Worm (Caenorhabditis elegans) whole organism, young adult: ENCODE results near the gene lpr-6.

Experiments
- B0261.1 ChIP-seq: sonication (generic microtip); optimal IDR thresholded peaks from 2 replicates; lab custom pipeline; 2016; ENCODE audit warnings: mild to moderate bottlenecking, missing genetic modification characterization, moderate library complexity, missing compliant biosample characterization
- K12H6.12 ChIP-seq: fragments of 200-800 bp; sonication (Bioruptor generic); optimal IDR thresholded peaks from 2 replicates; lab custom pipeline; 2018; ENCODE audit warnings: mild to moderate bottlenecking, missing genetic modification characterization, missing compliant biosample characterization
- Y53G8AR.9 ChIP-seq: fragments of 200-800 bp; sonication (Bioruptor generic); conservative IDR thresholded peaks from 2 replicates; pipeline ENCODE4 v1.3.6; 2022; ENCODE audit warnings: missing genetic modification reagents, missing genetic modification characterization, missing compliant biosample characterization
- Y67H2A.10 ChIP-seq: fragments of 200-800 bp; sonication (Bioruptor generic); conservative IDR thresholded peaks from 2 replicates; pipeline ENCODE4 v1.3.6; 2022; ENCODE audit warnings: missing genetic modification reagents, missing genetic modification characterization, missing compliant biosample characterization
- Y95B8A.8 ChIP-seq: fragments of 200-800 bp; sonication (Bioruptor generic); IDR thresholded peaks from 2 replicates; pipeline ENCODE4 v1.3.6; 2022; ENCODE audit warnings: missing genetic modification reagents, missing genetic modification characterization, missing compliant biosample characterization
- aptf-3 ChIP-seq: fragments of 200-800 bp; sonication (Bioruptor generic); IDR thresholded peaks from 2 replicates; pipeline ENCODE4 v1.3.6; 2022; ENCODE audit warnings: missing genetic modification characterization, missing compliant biosample characterization
- attf-5 ChIP-seq: fragments of 200-800 bp; sonication (Bioruptor generic); optimal IDR thresholded peaks from 2 replicates; lab custom pipeline; 2018; ENCODE audit warnings: mild to moderate bottlenecking, missing genetic modification characterization, missing compliant biosample characterization
- cebp-1 ChIP-seq, 2 experiments: fragments of 200-800 bp in 1 of 2; sonication (Bioruptor generic) in 1 of 2; sonication (generic microtip) in 1 of 2; IDR thresholded peaks in 1 of 2; optimal IDR thresholded peaks in 1 of 2; 2 replicates each; pipeline versions ENCODE4 v1.3.6 to Lab custom; 2017 to 2022; ENCODE audit warnings: missing compliant biosample characterization in 2 of 2, missing genetic modification characterization in 2 of 2, mild to moderate bottlenecking in 1 of 2, missing genetic modification reagents in 1 of 2, moderate library complexity in 1 of 2
- ceh-91 ChIP-seq: fragments of 200-800 bp; sonication (Bioruptor generic); IDR thresholded peaks from 2 replicates; pipeline ENCODE4 v1.3.6; 2022; ENCODE audit warnings: missing genetic modification reagents, missing genetic modification characterization, missing compliant biosample characterization
- die-1 ChIP-seq: sonication (generic microtip); optimal IDR thresholded peaks from 2 replicates; lab custom pipeline; 2016; ENCODE audit warnings: missing genotype, mild to moderate bottlenecking, missing genetic modification characterization, missing compliant biosample characterization
- dox-1 ChIP-seq: fragments of 200-800 bp; sonication (Bioruptor generic); IDR thresholded peaks from 2 replicates; pipeline ENCODE4 v1.3.6; 2022; ENCODE audit warnings: missing genetic modification reagents, missing genetic modification characterization, missing compliant biosample characterization
- egrh-3 ChIP-seq: fragments of 200-800 bp; sonication (Bioruptor generic); IDR thresholded peaks from 2 replicates; pipeline ENCODE4 v1.3.6; 2022; ENCODE audit warnings: missing genetic modification reagents, missing genetic modification characterization, missing compliant biosample characterization
- ekl-4 ChIP-seq: fragments of 200-800 bp; sonication (Bioruptor generic); IDR thresholded peaks from 2 replicates; pipeline ENCODE4 v1.3.6; 2022; ENCODE audit warnings: missing genetic modification reagents, missing genetic modification characterization, missing compliant biosample characterization
- fkh-3 ChIP-seq: sonication (generic microtip); optimal IDR thresholded peaks from 2 replicates; lab custom pipeline; 2016; ENCODE audit warnings: mild to moderate bottlenecking, missing genetic modification characterization, missing compliant biosample characterization
- gei-17 ChIP-seq: fragments of 200-800 bp; sonication (Bioruptor generic); optimal IDR thresholded peaks from 2 replicates; lab custom pipeline; 2018; ENCODE audit warnings: mild to moderate bottlenecking, missing genetic modification characterization, missing compliant biosample characterization
- hmg-1.2 ChIP-seq: fragments of 200-800 bp; sonication (Bioruptor generic); IDR thresholded peaks from 2 replicates; pipeline ENCODE4 v1.3.6; 2022; ENCODE audit warnings: missing genetic modification reagents, missing genetic modification characterization, missing compliant biosample characterization
- lin-40 ChIP-seq: sonication (generic microtip); optimal IDR thresholded peaks from 2 replicates; lab custom pipeline; 2016; ENCODE audit warnings: missing genetic modification characterization, mild to moderate bottlenecking, missing compliant biosample characterization, missing genotype, missing genetic modification reagents
- lin-54 ChIP-seq: fragments of 200-800 bp; sonication (Bioruptor generic); optimal IDR thresholded peaks from 2 replicates; lab custom pipeline; 2018; ENCODE audit warnings: mild to moderate bottlenecking, missing genetic modification characterization, missing compliant biosample characterization
- lsy-27 ChIP-seq: sonication (generic microtip); optimal IDR thresholded peaks from 2 replicates; lab custom pipeline; 2017; ENCODE audit warnings: missing genetic modification characterization, mild to moderate bottlenecking, missing compliant biosample characterization, antibody characterized with exemption, missing genotype, borderline replicate concordance; ENCODE audit not compliant: insufficient read depth
- madf-10 ChIP-seq: sonication (generic microtip); optimal IDR thresholded peaks from 2 replicates; lab custom pipeline; 2016; ENCODE audit warnings: mild to moderate bottlenecking, missing genetic modification characterization, missing compliant biosample characterization
- mxl-1 ChIP-seq: sonication (generic microtip); optimal IDR thresholded peaks from 2 replicates; lab custom pipeline; 2016; ENCODE audit warnings: missing genetic modification characterization, missing compliant biosample characterization
- nfya-1 ChIP-seq: sonication (generic microtip); optimal IDR thresholded peaks from 2 replicates; lab custom pipeline; 2017; ENCODE audit warnings: antibody characterized with exemption, missing compliant biosample characterization, missing genetic modification characterization, borderline replicate concordance; ENCODE audit not compliant: insufficient read depth
- nhr-120 ChIP-seq: fragments of 200-800 bp; sonication (Bioruptor generic); IDR thresholded peaks from 2 replicates; pipeline ENCODE4 v1.3.6; 2022; ENCODE audit warnings: missing genetic modification characterization, missing compliant biosample characterization
- nhr-80 ChIP-seq: sonication (generic microtip); optimal IDR thresholded peaks from 2 replicates; lab custom pipeline; 2016; ENCODE audit warnings: missing genetic modification characterization, missing compliant biosample characterization
- rpc-1 ChIP-seq, 2 experiments: fragments of 150-350 bp in 1 of 2; sonication (generic microtip) in 1 of 2; optimal IDR thresholded peaks; 2 replicates each; lab custom pipeline; 2014 to 2018; ENCODE audit warnings: missing biosample characterization in 1 of 2, missing genetic modification characterization in 1 of 2, missing genetic modification reagents in 1 of 2, missing genotype in 1 of 2
- sdz-38 ChIP-seq: sonication (generic microtip); optimal IDR thresholded peaks from 2 replicates; lab custom pipeline; 2016; ENCODE audit warnings: missing genotype, missing genetic modification characterization, missing compliant biosample characterization
- snpc-1.1 ChIP-seq: sonication (generic microtip); optimal IDR thresholded peaks from 2 replicates; lab custom pipeline; 2017; ENCODE audit warnings: missing genetic modification characterization, mild to moderate bottlenecking, missing compliant biosample characterization, antibody characterized with exemption, moderate library complexity, missing genotype, missing genetic modification reagents; ENCODE audit not compliant: insufficient read depth
- zfh-2 ChIP-seq: fragments of 200-800 bp; sonication (Bioruptor generic); conservative IDR thresholded peaks from 2 replicates; pipeline ENCODE4 v1.3.6; 2022; ENCODE audit warnings: missing genetic modification reagents, missing genetic modification characterization, missing compliant biosample characterization
- zim-3 ChIP-seq: sonication (generic microtip); optimal IDR thresholded peaks from 2 replicates; lab custom pipeline; 2017; ENCODE audit warnings: mild to moderate bottlenecking, missing genetic modification characterization, moderate library complexity, missing compliant biosample characterization
- ztf-25 ChIP-seq: fragments of 200-800 bp; sonication (Bioruptor generic); IDR thresholded peaks from 2 replicates; pipeline ENCODE4 v1.3.6; 2022; ENCODE audit warnings: missing genetic modification reagents, missing genetic modification characterization, missing compliant biosample characterization
- ztf-6 ChIP-seq: fragments of 200-800 bp; sonication (Bioruptor generic); IDR thresholded peaks from 2 replicates; pipeline ENCODE4 v1.3.6; 2022; ENCODE audit warnings: missing genetic modification reagents, missing genetic modification characterization, missing compliant biosample characterization

The lpr-6 gene

DNA sequence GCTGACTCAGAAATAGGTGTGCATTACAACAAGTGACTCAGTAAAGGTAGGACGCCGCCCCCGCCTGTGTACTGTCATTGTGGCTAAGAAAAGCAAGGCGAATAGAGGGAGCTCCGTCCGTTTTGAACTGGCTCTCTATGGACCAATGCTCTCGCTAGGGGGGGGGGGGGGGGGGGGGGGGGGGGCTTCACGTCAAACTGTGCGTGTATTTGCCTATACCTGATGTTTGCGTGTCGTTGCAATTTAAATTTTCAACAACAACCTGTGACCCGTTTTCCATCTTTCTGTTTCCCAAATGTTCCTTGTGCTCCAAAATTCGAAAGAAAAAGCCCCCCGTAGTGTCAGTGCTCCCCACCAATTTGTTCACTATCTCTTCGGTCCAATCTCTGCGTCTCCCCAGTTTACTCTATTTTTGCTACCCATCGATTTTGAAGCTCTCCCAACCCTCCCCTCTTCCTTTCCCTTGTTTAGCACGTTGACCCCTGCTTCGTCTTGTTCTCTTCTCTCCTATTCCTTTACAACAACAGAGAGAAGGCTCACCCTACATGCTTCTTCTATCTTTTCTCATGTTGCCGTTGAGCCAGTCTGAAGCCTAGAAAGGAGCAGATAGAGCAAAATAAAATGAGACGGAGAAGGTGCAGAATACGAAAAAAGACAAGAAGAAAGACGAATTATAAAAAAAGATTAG is 25.2 kb upstream of the lpr-6 start (continued):
- TF ChIP-seq gei-17 (no peak), egrh-3 (peak; percentile 27; the same call in 1 of the 2 replicates), lin-40 (tag; lab: Kevin White, UChicago) (peak; percentile 18), fkh-3 (tag; lab: Kevin White, UChicago) (no peak), nhr-120 (GFP tag; lab: Robert Waterston, UW) (no peak), mxl-1 (tag; lab: Kevin White, UChicago) (no peak), lin-54 (GFP tag; lab: Kevin White, UChicago) (no peak), ztf-6 (GFP tag; lab: Robert Waterston, UW) (no peak), die-1 (tag; lab: Kevin White, UChicago) (no peak), ceh-91 (GFP tag; lab: Robert Waterston, UW) (no peak), madf-10 (tag; lab: Kevin White, UChicago) (no peak), attf-5 (GFP tag; lab: Kevin White, UChicago) (no peak)

ce11 chrX:11035563-11035962 is 24.2 kb upstream of the lpr-6 start:
- TF ChIP-seq zim-3 (tag; lab: Kevin White, UChicago): no peak
- no peak for TF ChIP-seq aptf-3
- TF ChIP-seq Y95B8A.8 (GFP tag; lab: Robert Waterston, UW): no peak
- no peak for TF ChIP-seq rpc-1 (optimal IDR thresholded peaks at IDR 0.05; lab: Kevin White, UChicago)
- TF ChIP-seq rpc-1 (tag; optimal IDR thresholded peaks at IDR 0.05; lab: Kevin White, UChicago): no peak
- no peak for TF ChIP-seq mxl-1 (tag; lab: Kevin White, UChicago)
- TF ChIP-seq ztf-25 (GFP tag; lab: Robert Waterston, UW): no peak
- no peak for TF ChIP-seq nfya-1 (tag; lab: Kevin White, UChicago)
- no peak for TF ChIP-seq ekl-4 (GFP tag; lab: Robert Waterston, UW)
- no peak for TF ChIP-seq B0261.1 (tag; lab: Kevin White, UChicago)
- no peak for TF ChIP-seq cebp-1 (GFP tag; IDR thresholded peaks at IDR 0.05; lab: Robert Waterston, UW)
- TF ChIP-seq cebp-1 (tag; optimal IDR thresholded peaks at IDR 0.05; lab: Kevin White, UChicago): no peak
- no peak for TF ChIP-seq zfh-2 (GFP tag; lab: Robert Waterston, UW)
- TF ChIP-seq Y53G8AR.9: no peak
- TF ChIP-seq lsy-27 (tag; lab: Kevin White, UChicago): no peak
- no peak for TF ChIP-seq dox-1 (GFP tag; lab: Robert Waterston, UW)
- no peak for TF ChIP-seq nhr-80 (tag; lab: Kevin White, UChicago)

ce11 chrX:11036114-11037087 is 23.4 kb upstream of the lpr-6 start:
- TF ChIP-seq nhr-80 (tag; lab: Kevin White, UChicago) (peak; percentile 53), Y67H2A.10 (no peak), K12H6.12 (tag; lab: Kevin White, UChicago) (no peak), hmg-1.2 (GFP tag; lab: Robert Waterston, UW) (peak; percentile 20; the same call in 1 of the 2 replicates), sdz-38 (tag; lab: Kevin White, UChicago) (no peak), snpc-1.1 (no peak)
- TF ChIP-seq, all 124 proteins: peak for 2
